Worm (Caenorhabditis elegans): Measurements from ENCODE around the gene M151.3.

ce11 chrII:3595339-3595738 lies 31.6 kb upstream of the M151.3 start, which contains the start of gene Y49F6A.12:
- TF ChIP-seq ama-1 (optimal IDR thresholded peaks at IDR 0.05) = no peak
- TF ChIP-seq pha-4 (tag; optimal IDR thresholded peaks at IDR 0.05) = no peak
- TF ChIP-seq nhr-43 (tag; optimal IDR thresholded peaks at IDR 0.05; ENCODE audit: poor library complexity, severe bottlenecking) = no peak
- TF ChIP-seq jun-1 (tag; optimal IDR thresholded peaks at IDR 0.05) = no peak
- no peak for TF ChIP-seq ceh-28 (tag; optimal IDR thresholded peaks at IDR 0.05)
- TF ChIP-seq tbx-2 (tag; optimal IDR thresholded peaks at IDR 0.05) = no peak
- TF ChIP-seq snpc-4 (tag; optimal IDR thresholded peaks at IDR 0.05) = no peak
- no peak for TF ChIP-seq pqm-1 (tag; optimal IDR thresholded peaks at IDR 0.05)
- no peak for TF ChIP-seq nhr-28 (tag; optimal IDR thresholded peaks at IDR 0.05)
- TF ChIP-seq nfya-1 (tag; optimal IDR thresholded peaks at IDR 0.05; ENCODE audit: insufficient read depth) = no peak
- TF ChIP-seq nhr-76 (tag; optimal IDR thresholded peaks at IDR 0.05) = no peak
- no peak for TF ChIP-seq elt-1 (tag; optimal IDR thresholded peaks at IDR 0.05)
- TF ChIP-seq zag-1 (tag; optimal IDR thresholded peaks at IDR 0.05) = no peak

Data from whole organism, L3 larva.